Fruit fly (Drosophila melanogaster): Measurements from ENCODE around the gene b.

dm6 chr2L:13779795-13780108 is 41.3 kb upstream of the b start:
- TF ChIP-seq esn (GFP tag; optimal IDR thresholded peaks at IDR 0.05) (no peak), Sox14 (GFP tag; optimal IDR thresholded peaks at IDR 0.05) (no peak), Sox102F (GFP tag; optimal IDR thresholded peaks at IDR 0.05) (no peak), fd85E (GFP tag; optimal IDR thresholded peaks at IDR 0.05) (no peak), CG8119 (GFP tag; IDR thresholded peaks at IDR 0.05) (no peak), lz (GFP tag; optimal IDR thresholded peaks at IDR 0.05) (no peak)
